Worm (Caenorhabditis elegans) whole organism, L3 larva: Measurements from ENCODE around the gene H20J04.4.

Source experiments
- R02D3.7 ChIP-seq: fragments of 150-350 bp; optimal IDR thresholded peaks from 2 replicates; lab custom pipeline; 2014; ENCODE audit warnings: missing biosample characterization, missing genetic modification characterization
- ZK546.5 ChIP-seq: sonication (generic microtip); optimal IDR thresholded peaks from 2 replicates; lab custom pipeline; 2017; ENCODE audit warnings: missing biosample characterization, missing genetic modification characterization
- aly-2 ChIP-seq: fragments of 150-350 bp; optimal IDR thresholded peaks from 2 replicates; lab custom pipeline; 2014; ENCODE audit warnings: missing biosample characterization, missing genetic modification characterization
- ceh-82 ChIP-seq: fragments of 150-350 bp; optimal IDR thresholded peaks from 2 replicates; lab custom pipeline; 2014; ENCODE audit warnings: missing biosample characterization, missing genetic modification characterization
- ceh-9 ChIP-seq: sonication (generic microtip); optimal IDR thresholded peaks from 2 replicates; lab custom pipeline; 2018; ENCODE audit warnings: missing biosample characterization, missing genetic modification characterization
- fkh-10 ChIP-seq: sonication (generic microtip); optimal IDR thresholded peaks from 2 replicates; lab custom pipeline; 2017; ENCODE audit warnings: missing biosample characterization, missing genetic modification reagents, missing genetic modification characterization
- jun-1 ChIP-seq: fragments of 150-350 bp; optimal IDR thresholded peaks from 2 replicates; lab custom pipeline; 2014; ENCODE audit warnings: missing biosample characterization, missing genetic modification reagents, missing genetic modification characterization
- lin-15B ChIP-seq: fragments of 150-350 bp; optimal IDR thresholded peaks from 2 replicates; lab custom pipeline; 2014; ENCODE audit warnings: missing biosample characterization, missing genetic modification characterization
- nhr-23 ChIP-seq: fragments of 150-350 bp; optimal IDR thresholded peaks from 2 replicates; lab custom pipeline; 2014; ENCODE audit warnings: missing biosample characterization, missing genetic modification reagents, missing genetic modification characterization
- nhr-237 ChIP-seq: fragments of 150-350 bp; optimal IDR thresholded peaks from 2 replicates; lab custom pipeline; 2014; ENCODE audit warnings: missing biosample characterization, missing genetic modification characterization
- nhr-76 ChIP-seq: fragments of 150-350 bp; sonication (generic microtip); optimal IDR thresholded peaks from 5 replicates; lab custom pipeline; 2014; ENCODE audit warnings: missing biosample characterization, missing genetic modification characterization
- nhr-77 ChIP-seq: fragments of 150-350 bp; optimal IDR thresholded peaks from 2 replicates; lab custom pipeline; 2014; ENCODE audit warnings: missing biosample characterization, missing genetic modification characterization
- pha-4 ChIP-seq: fragments of 150-350 bp; optimal IDR thresholded peaks from 2 replicates; lab custom pipeline; 2014; ENCODE audit warnings: missing biosample characterization, missing genetic modification reagents, missing genetic modification characterization
- snpc-4 ChIP-seq: fragments of 150-350 bp; optimal IDR thresholded peaks from 2 replicates; lab custom pipeline; 2014; ENCODE audit warnings: missing biosample characterization, missing genetic modification characterization

DNA sequence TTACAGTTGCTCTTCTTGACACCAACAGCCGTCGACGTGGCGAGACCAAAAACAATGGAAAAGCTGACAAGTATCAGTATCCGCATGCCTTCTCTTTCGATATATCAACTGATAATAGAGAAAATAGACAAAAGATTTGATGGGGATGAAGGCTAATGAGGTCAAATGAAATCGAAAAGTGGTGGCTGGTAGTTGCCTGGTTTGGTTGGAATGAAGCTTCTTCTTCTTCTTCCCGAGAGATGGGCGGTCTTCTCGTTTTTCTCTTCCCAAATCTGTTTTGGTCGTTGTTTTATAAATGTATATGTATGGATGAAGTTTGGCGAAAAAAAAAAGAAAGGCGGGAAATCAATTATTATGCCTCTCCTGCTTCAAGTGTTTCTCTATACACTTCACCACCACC, 47.1 kb upstream of the H20J04.4 start, which contains the start of gene C01F1.5:
- TF ChIP-seq ZK546.5 = no peak
- no peak for TF ChIP-seq aly-2 (tag; lab: Kevin White, UChicago)
- TF ChIP-seq ceh-82 (tag; lab: Kevin White, UChicago) = no peak
- no peak for TF ChIP-seq ceh-9 (tag; lab: Kevin White, UChicago)
- no peak for TF ChIP-seq lin-15B
- TF ChIP-seq snpc-4 (tag; lab: Kevin White, UChicago) = no peak
- no peak for TF ChIP-seq fkh-10 (GFP tag; lab: Kevin White, UChicago)
- no peak for TF ChIP-seq jun-1
- TF ChIP-seq nhr-237 (tag; lab: Kevin White, UChicago) = no peak
- no peak for TF ChIP-seq pha-4 (tag; lab: Kevin White, UChicago)
- TF ChIP-seq nhr-23 = no peak
- TF ChIP-seq R02D3.7 = no peak
- no peak for TF ChIP-seq nhr-77 (tag; lab: Kevin White, UChicago)
- no peak for TF ChIP-seq nhr-76 (tag; lab: Kevin White, UChicago)
